Fruit fly (Drosophila melanogaster) whole organism, embryonic: ENCODE measurements around the gene tbrd-1.

ENCODE experiments used
- Awh ChIP-seq: fragments of 200-800 bp; sonication (Bioruptor generic); IDR thresholded peaks from 2 replicates; pipeline ENCODE4, ENCODE4 v1.3.6; 2022; ENCODE audit warnings: missing biosample characterization, missing genetic modification characterization
- B-H1 ChIP-seq: fragments of 200-800 bp; sonication (Bioruptor generic); IDR thresholded peaks from 3 replicates; pipeline ENCODE4 v1.3.6; 2022; ENCODE audit warnings: missing biosample characterization, missing genetic modification characterization
- BEAF-32 ChIP-seq: fragments of 200-800 bp; sonication (Bioruptor generic); optimal IDR thresholded peaks from 3 replicates; lab custom pipeline; 2017; ENCODE audit warnings: missing biosample characterization, missing genetic modification characterization, mild to moderate bottlenecking, moderate library complexity, missing genetic modification reagents
- CG10565 ChIP-seq: fragments of 200-800 bp; sonication (Bioruptor generic); optimal IDR thresholded peaks from 3 replicates; lab custom pipeline; 2016; ENCODE audit warnings: missing biosample characterization, mild to moderate bottlenecking, missing genetic modification characterization
- CG10959 ChIP-seq: fragments of 200-800 bp; sonication (Bioruptor generic); IDR thresholded peaks from 2 replicates; pipeline ENCODE4 v1.3.6; 2022; ENCODE audit warnings: missing biosample characterization, missing genetic modification characterization
- CG10979 ChIP-seq: fragments of 200-800 bp; sonication (Bioruptor generic); optimal IDR thresholded peaks from 2 replicates; lab custom pipeline; 2018; ENCODE audit warnings: missing biosample characterization, mild to moderate bottlenecking, missing genetic modification characterization, moderate library complexity
- CG12659 ChIP-seq: fragments of 200-800 bp; sonication (Bioruptor generic); optimal IDR thresholded peaks from 3 replicates; lab custom pipeline; 2017; ENCODE audit warnings: mild to moderate bottlenecking, missing biosample characterization, missing genetic modification reagents, missing genetic modification characterization
- CG1529 ChIP-seq: fragments of 200-800 bp; sonication (Bioruptor generic); optimal IDR thresholded peaks from 3 replicates; lab custom pipeline; 2018; ENCODE audit warnings: missing biosample characterization, missing genetic modification characterization
- CG2712 ChIP-seq: fragments of 200-800 bp; optimal IDR thresholded peaks from 3 replicates; lab custom pipeline; 2019; ENCODE audit warnings: missing biosample characterization, mild to moderate bottlenecking, missing genetic modification characterization, moderate library complexity
- CG3281 ChIP-seq: fragments of 200-800 bp; sonication (Bioruptor generic); optimal IDR thresholded peaks from 3 replicates; lab custom pipeline; 2017; ENCODE audit warnings: missing biosample characterization, mild to moderate bottlenecking, missing genetic modification characterization
- CG7786 ChIP-seq: fragments of 200-800 bp; sonication (Bioruptor generic); optimal IDR thresholded peaks from 2 replicates; lab custom pipeline; 2016; ENCODE audit warnings: missing biosample characterization, missing genetic modification characterization
- CG8290 ChIP-seq, 3 experiments: fragments of 200-800 bp; sonication (Bioruptor generic); optimal IDR thresholded peaks; 2 replicates each; lab custom pipeline; 2016 to 2019; ENCODE audit warnings: missing biosample characterization in 3 of 3, missing genetic modification characterization in 3 of 3, mild to moderate bottlenecking in 2 of 3, moderate library complexity in 1 of 3
- CG9437 ChIP-seq: fragments of 200-800 bp; sonication (Bioruptor generic); optimal IDR thresholded peaks from 2 replicates; lab custom pipeline; 2018; ENCODE audit warnings: missing biosample characterization, mild to moderate bottlenecking, missing genetic modification characterization
- CG9876 ChIP-seq: fragments of 200-800 bp; sonication (Bioruptor generic); optimal IDR thresholded peaks from 2 replicates; lab custom pipeline; 2016; ENCODE audit warnings: missing biosample characterization, missing genetic modification characterization
- CHES-1-like ChIP-seq: fragments of 200-800 bp; sonication (Bioruptor generic); optimal IDR thresholded peaks from 2 replicates; lab custom pipeline; 2016; ENCODE audit warnings: missing biosample characterization, missing genetic modification characterization
- Drgx ChIP-seq: fragments of 200-800 bp; sonication (Bioruptor generic); IDR thresholded peaks from 2 replicates; pipeline ENCODE4 v1.3.6; 2022; ENCODE audit warnings: missing biosample characterization, missing genetic modification characterization
- H15 ChIP-seq: fragments of 200-800 bp; sonication (Bioruptor generic); IDR thresholded peaks from 3 replicates; pipeline ENCODE4 v1.3.6; 2022; ENCODE audit warnings: missing biosample characterization, missing genetic modification characterization
- Lpt ChIP-seq: fragments of >200 bp; optimal IDR thresholded peaks from 2 replicates; lab custom pipeline; 2018; ENCODE audit warnings: missing biosample characterization, missing genetic modification characterization
- Max ChIP-seq: fragments of 200-800 bp; sonication (Bioruptor generic); optimal IDR thresholded peaks from 2 replicates; lab custom pipeline; 2016; ENCODE audit warnings: missing biosample characterization, mild to moderate bottlenecking, missing genetic modification characterization
- NK7.1 ChIP-seq: fragments of 200-800 bp; sonication (Bioruptor generic); optimal IDR thresholded peaks from 3 replicates; lab custom pipeline; 2016; ENCODE audit warnings: missing biosample characterization, missing genetic modification characterization
- Ptx1 ChIP-seq: fragments of 200-800 bp; sonication (Bioruptor generic); IDR thresholded peaks from 2 replicates; pipeline ENCODE4 v1.3.6; 2022; ENCODE audit warnings: missing biosample characterization, missing genetic modification characterization
- Sox102F ChIP-seq: fragments of 200-800 bp; sonication (Bioruptor generic); optimal IDR thresholded peaks from 2 replicates; lab custom pipeline; 2018; ENCODE audit warnings: missing biosample characterization, mild to moderate bottlenecking, missing genetic modification characterization, moderate library complexity
- Xbp1 ChIP-seq: fragments of 200-800 bp; sonication (Bioruptor generic); optimal IDR thresholded peaks from 3 replicates; lab custom pipeline; 2016; ENCODE audit warnings: missing biosample characterization, mild to moderate bottlenecking, missing genetic modification characterization
- ato ChIP-seq: fragments of 200-800 bp; sonication (Bioruptor generic); IDR thresholded peaks from 2 replicates; pipeline ENCODE4 v1.3.6; 2022; ENCODE audit warnings: missing biosample characterization, missing genetic modification characterization; ENCODE audit not compliant: partially characterized antibody
- bowl ChIP-seq: fragments of 200-800 bp; sonication (Bioruptor generic); IDR thresholded peaks from 2 replicates; pipeline ENCODE4 v1.3.6; 2022; ENCODE audit warnings: missing biosample characterization, missing genetic modification characterization
- br ChIP-seq: fragments of >200 bp; optimal IDR thresholded peaks from 2 replicates; lab custom pipeline; 2017
- bsh ChIP-seq, 2 experiments: fragments of 200-800 bp; sonication (Bioruptor generic); optimal IDR thresholded peaks; 2 replicates each; lab custom pipeline; 2017 to 2018; ENCODE audit warnings: mild to moderate bottlenecking in 2 of 2, missing biosample characterization in 2 of 2, missing genetic modification characterization in 2 of 2, moderate library complexity in 1 of 2
- ci ChIP-seq: fragments of 200-800 bp; sonication (Bioruptor generic); IDR thresholded peaks from 3 replicates; pipeline ENCODE4 v1.3.6; 2022; ENCODE audit warnings: missing biosample characterization, missing genetic modification characterization
- da ChIP-seq: fragments of 200-800 bp; sonication (Bioruptor generic); optimal IDR thresholded peaks from 2 replicates; lab custom pipeline; 2016; ENCODE audit warnings: missing biosample characterization, missing genetic modification characterization
- dan ChIP-seq: fragments of 200-800 bp; sonication (Bioruptor generic); IDR thresholded peaks from 2 replicates; pipeline ENCODE4 v1.3.6; 2022; ENCODE audit warnings: missing biosample characterization, missing genetic modification characterization
- emc ChIP-seq: fragments of 200-800 bp; sonication (Bioruptor generic); optimal IDR thresholded peaks from 2 replicates; lab custom pipeline; 2016; ENCODE audit warnings: missing biosample characterization, missing genetic modification characterization
- fd96Cb ChIP-seq: fragments of 200-800 bp; sonication (Bioruptor generic); optimal IDR thresholded peaks from 2 replicates; lab custom pipeline; 2018; ENCODE audit warnings: missing biosample characterization, mild to moderate bottlenecking, missing genetic modification characterization, moderate library complexity
- gro ChIP-seq: fragments of 200-800 bp; sonication (Bioruptor generic); optimal IDR thresholded peaks from 2 replicates; lab custom pipeline; 2016; ENCODE audit warnings: missing biosample characterization, missing genetic modification characterization
- her ChIP-seq: fragments of 200-800 bp; sonication (Bioruptor generic); optimal IDR thresholded peaks from 2 replicates; lab custom pipeline; 2016; ENCODE audit warnings: missing biosample characterization, missing genetic modification characterization
- lmd ChIP-seq: fragments of 200-800 bp; sonication (Bioruptor generic); IDR thresholded peaks from 2 replicates; pipeline ENCODE4 v1.3.6; 2022; ENCODE audit warnings: missing biosample characterization, missing genetic modification characterization
- nerfin-1 ChIP-seq: fragments of 200-800 bp; sonication (Bioruptor generic); optimal IDR thresholded peaks from 3 replicates; lab custom pipeline; 2019; ENCODE audit warnings: missing biosample characterization, mild to moderate bottlenecking, missing genetic modification characterization, moderate library complexity
- nmo ChIP-seq: fragments of 200-800 bp; sonication (Bioruptor generic); optimal IDR thresholded peaks from 2 replicates; lab custom pipeline; 2018; ENCODE audit warnings: missing biosample characterization, mild to moderate bottlenecking, missing genetic modification characterization, moderate library complexity
- org-1 ChIP-seq: fragments of 200-800 bp; sonication (Bioruptor generic); optimal IDR thresholded peaks from 2 replicates; lab custom pipeline; 2017; ENCODE audit warnings: missing biosample characterization, missing genetic modification characterization
- p53 ChIP-seq: fragments of 200-800 bp; sonication (Bioruptor generic); optimal IDR thresholded peaks from 2 replicates; lab custom pipeline; 2016; ENCODE audit warnings: missing biosample characterization, missing genetic modification characterization
- phol ChIP-seq: fragments of 200-800 bp; sonication (Bioruptor generic); optimal IDR thresholded peaks from 3 replicates; lab custom pipeline; 2018; ENCODE audit warnings: missing biosample characterization, mild to moderate bottlenecking, missing genetic modification characterization, moderate library complexity
- prd ChIP-seq, 3 experiments: fragments of >200 bp in 2 of 3; fragments of 200-800 bp in 1 of 3; sonication (Bioruptor generic) in 1 of 3; optimal IDR thresholded peaks in 2 of 3; IDR thresholded peaks in 1 of 3; 2 replicates in 2 of 3; 3 replicates in 1 of 3; pipeline versions ENCODE4 v1.3.6 to Lab custom; 2017 to 2022; ENCODE audit warnings: missing biosample characterization in 1 of 3, missing genetic modification characterization in 1 of 3
- psq ChIP-seq: fragments of 200-800 bp; sonication (Bioruptor generic); optimal IDR thresholded peaks from 2 replicates; lab custom pipeline; 2017; ENCODE audit warnings: missing biosample characterization, missing genetic modification characterization
- repo ChIP-seq: fragments of 200-800 bp; sonication (Bioruptor generic); optimal IDR thresholded peaks from 2 replicates; lab custom pipeline; 2016; ENCODE audit warnings: missing biosample characterization, missing genetic modification characterization
- shn ChIP-seq: fragments of 200-800 bp; sonication (Bioruptor generic); optimal IDR thresholded peaks from 3 replicates; lab custom pipeline; 2016; ENCODE audit warnings: missing biosample characterization, missing genetic modification characterization
- sob ChIP-seq: fragments of 200-800 bp; sonication (Bioruptor generic); IDR thresholded peaks from 2 replicates; pipeline ENCODE4 v1.3.6; 2022; ENCODE audit warnings: missing biosample characterization, missing genetic modification characterization
- tap ChIP-seq: fragments of 200-800 bp; optimal IDR thresholded peaks from 3 replicates; lab custom pipeline; 2019; ENCODE audit warnings: missing biosample characterization, mild to moderate bottlenecking, missing genetic modification characterization, moderate library complexity
- tgo ChIP-seq: fragments of 200-800 bp; sonication (Bioruptor generic); IDR thresholded peaks from 3 replicates; pipeline ENCODE4 v1.3.6; 2022; ENCODE audit warnings: missing biosample characterization, missing genetic modification characterization
- tna ChIP-seq: fragments of 200-800 bp; sonication (Bioruptor generic); IDR thresholded peaks from 2 replicates; pipeline ENCODE4 v1.3.6; 2022; ENCODE audit warnings: missing biosample characterization, missing genetic modification characterization; ENCODE audit not compliant: partially characterized antibody

tbrd-1 gene

dm6 chr3R:23888273-23889220 is 4.8 kb downstream of the tbrd-1 start (continued):
- TF ChIP-seq CG2712 (tag; lab: Kevin White, UChicago) (peak; percentile 36), Xbp1 (peak; percentile 33), fd96Cb (tag; lab: Kevin White, UChicago) (peak; percentile 21), tap (tag; lab: Kevin White, UChicago) (peak; percentile 33), prd (optimal IDR thresholded peaks at IDR 0.05; lab: Kevin White, UChicago) (no peak), prd (GFP tag; IDR thresholded peaks at IDR 0.05; lab: Robert Waterston, UW) (0 out of 3 replicates have a peak, but pooled peaks have one; percentile 23), ci (peak; percentile 32; the same call in 1 of the 3 replicates), nerfin-1 (tag; lab: Kevin White, UChicago) (peak; percentile 58), repo (GFP tag; lab: Kevin White, UChicago) (peak; percentile 37), phol (tag; lab: Kevin White, UChicago) (peak; percentile 38), BEAF-32 (GFP tag; lab: Kevin White, UChicago) (no peak), emc (GFP tag; lab: Kevin White, UChicago) (no peak), bowl (no peak), p53 (GFP tag; lab: Kevin White, UChicago) (no peak), Sox102F (GFP tag; lab: Kevin White, UChicago) (peak; percentile 25), CG10979 (tag; lab: Kevin White, UChicago) (peak; percentile 30), Max (GFP tag; lab: Kevin White, UChicago) (no peak), tgo (GFP tag; lab: Robert Waterston, UW) (peak; percentile 31; the same call in 1 of the 3 replicates), CG8290 (GFP tag; optimal IDR thresholded peaks at IDR 0.05; lab: Kevin White, UChicago) (no peak), CG8290 (tag; optimal IDR thresholded peaks at IDR 0.05; lab: Kevin White, UChicago) (peak in 1 of 2 experiments; percentile 21), CG10565 (GFP tag; lab: Kevin White, UChicago) (no peak), org-1 (no peak), CHES-1-like (GFP tag; lab: Kevin White, UChicago) (no peak), sob (GFP tag; lab: Robert Waterston, UW) (peak; percentile 14; the same call in 1 of the 2 replicates), Ptx1 (peak; percentile 24; the same call in 1 of the 2 replicates), Awh (no peak; the same call in 1 of the 2 replicates), nmo (GFP tag; lab: Kevin White, UChicago) (peak; percentile 24), shn (GFP tag; lab: Kevin White, UChicago) (no peak), CG9876 (GFP tag; lab: Kevin White, UChicago) (no peak), CG12659 (GFP tag; lab: Kevin White, UChicago) (no peak), H15 (GFP tag; lab: Robert Waterston, UW) (no peak), CG10959 (GFP tag; lab: Robert Waterston, UW) (no peak), tna (GFP tag; lab: Robert Waterston, UW) (no peak), CG3281 (GFP tag; lab: Kevin White, UChicago) (no peak), gro (GFP tag; lab: Kevin White, UChicago) (no peak), bsh (GFP tag; optimal IDR thresholded peaks at IDR 0.05; lab: Kevin White, UChicago) (peak in 1 of 2 experiments; percentile 59), Lpt (GFP tag; lab: Kevin White, UChicago) (no peak), NK7.1 (GFP tag; lab: Kevin White, UChicago) (no peak), dan (GFP tag; lab: Robert Waterston, UW) (no peak), br (lab: Kevin White, UChicago) (no peak), Drgx (peak; percentile 31; the same call in 1 of the 2 replicates), CG7786 (no peak), lmd (GFP tag; lab: Robert Waterston, UW) (peak; percentile 27; the same call in 1 of the 2 replicates), B-H1 (no peak), psq (GFP tag; lab: Kevin White, UChicago) (no peak), her (GFP tag; lab: Kevin White, UChicago) (no peak), CG9437 (no peak), CG1529 (GFP tag; lab: Kevin White, UChicago) (no peak), ato (GFP tag; lab: Robert Waterston, UW) (no peak), da (GFP tag; lab: Kevin White, UChicago) (no peak)
